Fruit fly (Drosophila melanogaster) whole organism, wandering third instar larva: Measurements from ENCODE around the gene CG7600.

ENCODE experiments used
- CG9705 ChIP-seq: fragments of 200-800 bp; sonication (Bioruptor generic); optimal IDR thresholded peaks from 2 replicates; lab custom pipeline; 2018; ENCODE audit warnings: missing biosample characterization, mild to moderate bottlenecking, missing genetic modification characterization
- Jra ChIP-seq: sonication (Bioruptor generic); optimal IDR thresholded peaks from 2 replicates; lab custom pipeline; 2016; ENCODE audit warnings: missing biosample characterization, missing genetic modification characterization
- Myc ChIP-seq: fragments of >200 bp; optimal IDR thresholded peaks from 2 replicates; lab custom pipeline; 2017
- br ChIP-seq: fragments of 200-800 bp; sonication (Bioruptor generic); optimal IDR thresholded peaks from 2 replicates; lab custom pipeline; 2016; ENCODE audit warnings: missing biosample characterization, missing genetic modification characterization
- dmrt93B ChIP-seq: fragments of 200-800 bp; sonication (Bioruptor generic); optimal IDR thresholded peaks from 2 replicates; lab custom pipeline; 2018; ENCODE audit warnings: missing biosample characterization, mild to moderate bottlenecking, missing genetic modification characterization
- ey ChIP-seq: fragments of 200-800 bp; sonication (Bioruptor generic); optimal IDR thresholded peaks from 2 replicates; lab custom pipeline; 2016; ENCODE audit warnings: missing biosample characterization, missing genetic modification characterization
- h ChIP-seq: fragments of 200-800 bp; sonication (Bioruptor generic); optimal IDR thresholded peaks from 3 replicates; lab custom pipeline; 2016; ENCODE audit warnings: missing biosample characterization, mild to moderate bottlenecking, missing genetic modification characterization
- jim ChIP-seq: fragments of 175-275, 200-325 bp; sonication (Bioruptor generic); optimal IDR thresholded peaks from 2 replicates; lab custom pipeline; 2016; ENCODE audit warnings: missing biosample characterization, mild to moderate bottlenecking, missing genetic modification characterization
- pan ChIP-seq: fragments of >200 bp; optimal IDR thresholded peaks from 2 replicates; lab custom pipeline; 2017
- rgr ChIP-seq: fragments of 200-800 bp; sonication (Bioruptor generic); optimal IDR thresholded peaks from 3 replicates; lab custom pipeline; 2016; ENCODE audit warnings: missing biosample characterization, mild to moderate bottlenecking, missing genetic modification characterization
- sage ChIP-seq: fragments of 200-800 bp; sonication (Bioruptor generic); optimal IDR thresholded peaks from 2 replicates; lab custom pipeline; 2016; ENCODE audit warnings: missing biosample characterization, mild to moderate bottlenecking, missing genetic modification characterization
- woc ChIP-seq: sonication (Bioruptor generic); optimal IDR thresholded peaks from 2 replicates; lab custom pipeline; 2016; ENCODE audit warnings: missing biosample characterization, mild to moderate bottlenecking, missing genetic modification characterization

- TF ChIP-seq sage (GFP tag; lab: Kevin White, UChicago): no peak
- TF ChIP-seq Myc: no peak
- no peak for TF ChIP-seq rgr (GFP tag; lab: Kevin White, UChicago)
- TF ChIP-seq Jra (GFP tag; lab: Kevin White, UChicago): no peak
- no peak for TF ChIP-seq woc (GFP tag; lab: Kevin White, UChicago)
- no peak for TF ChIP-seq pan
- TF ChIP-seq dmrt93B (GFP tag; lab: Kevin White, UChicago): no peak
- TF ChIP-seq jim (GFP tag; lab: Kevin White, UChicago): no peak
- no peak for TF ChIP-seq CG9705 (GFP tag; lab: Kevin White, UChicago)
- TF ChIP-seq ey (GFP tag; lab: Kevin White, UChicago): no peak
- no peak for TF ChIP-seq h (GFP tag; lab: Kevin White, UChicago)
- no peak for TF ChIP-seq br (GFP tag; lab: Kevin White, UChicago)
These were observed 13.7 kb upstream of the CG7600 start for dm6 chr3L:11196860-11197259.
